Worm (Caenorhabditis elegans): ENCODE data around the gene tos-1.

DNA sequence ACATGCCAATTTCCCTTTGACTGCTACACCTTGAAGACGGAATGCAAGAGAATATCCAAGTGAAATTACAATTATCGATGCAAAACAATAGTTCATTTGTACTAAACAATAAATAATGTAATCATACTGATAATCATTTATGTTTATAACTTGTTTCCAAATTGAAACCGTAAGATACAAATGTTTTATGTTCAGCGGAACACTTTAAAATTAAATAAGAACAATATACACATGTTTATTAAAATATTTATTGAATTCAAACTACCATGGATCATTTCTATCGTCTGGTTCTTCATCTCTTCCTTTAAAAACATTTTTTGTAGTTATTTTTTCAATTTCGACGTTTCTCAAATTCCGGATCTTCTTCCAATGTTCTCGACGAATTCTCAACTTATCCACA, 11.4 kb upstream of the tos-1 start, which contains the start of gene ttr-40:
- TF ChIP-seq lsy-2 (tag; optimal IDR thresholded peaks at IDR 0.05), result no peak
- no peak for TF ChIP-seq lin-13 (GFP tag; optimal IDR thresholded peaks at IDR 0.05)
- TF ChIP-seq mep-1 (tag; optimal IDR thresholded peaks at IDR 0.05), result no peak
- no peak for TF ChIP-seq mxl-3 (GFP tag; optimal IDR thresholded peaks at IDR 0.05)
- no peak for TF ChIP-seq dve-1 (tag; optimal IDR thresholded peaks at IDR 0.05; ENCODE audit: insufficient read depth)
- no peak for TF ChIP-seq snpc-1.2 (GFP tag; IDR thresholded peaks at IDR 0.05)
- TF ChIP-seq ama-1 (optimal IDR thresholded peaks at IDR 0.05), result no peak
- TF ChIP-seq pqm-1 (tag; optimal IDR thresholded peaks at IDR 0.05), result no peak

Measured in whole organism, L4 larva.